Worm (Caenorhabditis elegans): ENCODE results near the gene ham-2.

Gene ham-2

ce11 chrX:4523887-4524350, 30.6 kb upstream of the ham-2 start, which contains the start of gene pdi-2 (continued):
- peak; percentile 73 for TF ChIP-seq pax-3 (tag; optimal IDR thresholded peaks at IDR 0.05)
- TF ChIP-seq irx-1 (tag; optimal IDR thresholded peaks at IDR 0.05), result peak; percentile 55
- peak; percentile 46 for TF ChIP-seq skn-1 (tag; optimal IDR thresholded peaks at IDR 0.05)
- TF ChIP-seq nhr-76 (tag; optimal IDR thresholded peaks at IDR 0.05), result no peak
- no peak for TF ChIP-seq unc-30 (tag; optimal IDR thresholded peaks at IDR 0.05)
- no peak for TF ChIP-seq sox-4 (tag; optimal IDR thresholded peaks at IDR 0.05)
- TF ChIP-seq lin-35 (GFP tag; optimal IDR thresholded peaks at IDR 0.05), result peak; percentile 48 to 73
- no peak for TF ChIP-seq ztf-4 (tag; optimal IDR thresholded peaks at IDR 0.05)
- no peak for TF ChIP-seq Y116A8C.19 (tag; optimal IDR thresholded peaks at IDR 0.05; ENCODE audit: borderline replicate concordance)
- no peak for TF ChIP-seq pqm-1 (tag; optimal IDR thresholded peaks at IDR 0.05)
- peak; percentile 92 for TF ChIP-seq blmp-1 (tag; optimal IDR thresholded peaks at IDR 0.05)
- TF ChIP-seq fkh-4 (tag; optimal IDR thresholded peaks at IDR 0.05; ENCODE audit: borderline replicate concordance), result no peak
- peak; percentile 80 for TF ChIP-seq nhr-90 (tag; optimal IDR thresholded peaks at IDR 0.05; ENCODE audit: poor library complexity)
- TF ChIP-seq unc-130 (tag; optimal IDR thresholded peaks at IDR 0.05), result no peak

- no peak for TF ChIP-seq fkh-4 (tag; optimal IDR thresholded peaks at IDR 0.05; ENCODE audit: borderline replicate concordance)
- no peak for TF ChIP-seq skn-1 (tag; optimal IDR thresholded peaks at IDR 0.05)
- TF ChIP-seq sup-37 (GFP tag; optimal IDR thresholded peaks at IDR 0.05), result no peak
- TF ChIP-seq rnt-1 (tag; optimal IDR thresholded peaks at IDR 0.05), result peak; percentile 6
- TF ChIP-seq nhr-20 (tag; optimal IDR thresholded peaks at IDR 0.05), result peak; percentile 22
- no peak for TF ChIP-seq nhr-47 (tag; optimal IDR thresholded peaks at IDR 0.05)
- TF ChIP-seq ceh-88 (GFP tag; IDR thresholded peaks at IDR 0.05), result no peak
- TF ChIP-seq ztf-11 (tag; optimal IDR thresholded peaks at IDR 0.05), result no peak
- TF ChIP-seq nhr-90 (tag; optimal IDR thresholded peaks at IDR 0.05; ENCODE audit: poor library complexity), result peak; percentile 18
- TF ChIP-seq nhr-85 (tag), result peak; percentile 90
- TF ChIP-seq pax-3 (tag; optimal IDR thresholded peaks at IDR 0.05), result no peak
- TF ChIP-seq lin-35 (GFP tag; optimal IDR thresholded peaks at IDR 0.05), result no peak
- TF ChIP-seq sox-4 (tag; optimal IDR thresholded peaks at IDR 0.05), result no peak
- TF ChIP-seq nhr-19 (GFP tag; conservative IDR thresholded peaks at IDR 0.05), result no peak
- no peak for TF ChIP-seq mef-2 (tag; optimal IDR thresholded peaks at IDR 0.05)
- no peak for TF ChIP-seq hlh-17 (GFP tag; optimal IDR thresholded peaks at IDR 0.05; ENCODE audit: borderline replicate concordance)
- peak; percentile 94 for TF ChIP-seq xbp-1 (tag; optimal IDR thresholded peaks at IDR 0.05)
- TF ChIP-seq ceh-8 (GFP tag; optimal IDR thresholded peaks at IDR 0.05), result no peak
- no peak for TF ChIP-seq ztf-4 (tag; optimal IDR thresholded peaks at IDR 0.05)
- peak; percentile 32 for TF ChIP-seq nhr-71 (tag; optimal IDR thresholded peaks at IDR 0.05)
- TF ChIP-seq lsy-2 (tag; optimal IDR thresholded peaks at IDR 0.05), result peak in 1 of 2 experiments; percentile 40
- TF ChIP-seq lin-14 (GFP tag; optimal IDR thresholded peaks at IDR 0.05), result peak; percentile 46
- peak; percentile 22 for TF ChIP-seq snu-23 (GFP tag; optimal IDR thresholded peaks at IDR 0.05)
- no peak for TF ChIP-seq ces-1 (GFP tag; optimal IDR thresholded peaks at IDR 0.05)
- TF ChIP-seq nhr-237 (tag; optimal IDR thresholded peaks at IDR 0.05), result no peak
- TF ChIP-seq Y116A8C.19 (tag; optimal IDR thresholded peaks at IDR 0.05; ENCODE audit: borderline replicate concordance), result no peak
- no peak for TF ChIP-seq zag-1 (tag; optimal IDR thresholded peaks at IDR 0.05)
- TF ChIP-seq blmp-1 (tag; optimal IDR thresholded peaks at IDR 0.05), result peak; percentile 45
Measured at ce11 chrX:4524844-4525243, 29.6 kb upstream of the ham-2 start.

DNA sequence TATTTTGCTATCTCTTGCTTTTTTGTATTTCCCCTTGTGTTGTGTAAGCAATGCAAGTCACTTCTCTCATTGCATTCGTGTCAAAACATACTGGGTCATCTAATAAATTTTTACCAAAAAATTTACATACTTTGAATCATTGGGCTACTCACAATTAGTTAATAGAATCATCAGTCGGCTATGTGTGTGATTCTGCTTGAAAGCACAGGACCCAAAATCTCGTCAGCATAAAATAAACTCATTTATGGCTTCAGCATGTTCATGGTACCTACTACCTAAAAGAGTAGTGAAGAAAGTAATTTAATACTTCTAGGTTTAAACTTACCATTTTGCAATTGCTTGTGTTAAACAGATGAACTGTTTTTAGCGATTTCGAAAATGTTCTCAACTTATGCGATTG, 28.1 kb upstream of the ham-2 start:
- peak; percentile 40 for TF ChIP-seq nhr-71 (tag; optimal IDR thresholded peaks at IDR 0.05)
- TF ChIP-seq ama-1 (optimal IDR thresholded peaks at IDR 0.05), result peak; percentile 51
- TF ChIP-seq elt-2 (tag; optimal IDR thresholded peaks at IDR 0.05), result peak; percentile 17
- peak; percentile 3 for TF ChIP-seq fos-1 (tag; optimal IDR thresholded peaks at IDR 0.05)
- peak; percentile 4 for TF ChIP-seq xbp-1 (tag; optimal IDR thresholded peaks at IDR 0.05)
- no peak for TF ChIP-seq efl-3 (GFP tag; optimal IDR thresholded peaks at IDR 0.05)
- TF ChIP-seq nhr-84 (tag; optimal IDR thresholded peaks at IDR 0.05), result no peak
- peak; percentile 84 for TF ChIP-seq aly-2 (tag; optimal IDR thresholded peaks at IDR 0.05)
- TF ChIP-seq Y116A8C.19 (tag; optimal IDR thresholded peaks at IDR 0.05; ENCODE audit: borderline replicate concordance), result no peak
- TF ChIP-seq isw-1 (GFP tag; IDR thresholded peaks at IDR 0.05), result no peak
- no peak for TF ChIP-seq grh-1 (GFP tag; IDR thresholded peaks at IDR 0.05)
- TF ChIP-seq mab-9 (GFP tag; IDR thresholded peaks at IDR 0.05), result no peak
- no peak for TF ChIP-seq lin-14 (GFP tag; optimal IDR thresholded peaks at IDR 0.05)
